Fruit fly (Drosophila melanogaster) whole organism, embryonic: Measurements from ENCODE around the gene RpL13.

ENCODE experiments used
- CG12071 ChIP-seq: fragments of 200-800 bp; sonication (Bioruptor generic); optimal IDR thresholded peaks from 3 replicates; lab custom pipeline; 2018; ENCODE audit warnings: missing biosample characterization, mild to moderate bottlenecking, missing genetic modification characterization
- CG12104 ChIP-seq: fragments of 200-800 bp; sonication (Bioruptor generic); optimal IDR thresholded peaks from 3 replicates; lab custom pipeline; 2016; ENCODE audit warnings: missing biosample characterization, missing genetic modification characterization
- CG12155 ChIP-seq: fragments of 200-800 bp; sonication (Bioruptor generic); optimal IDR thresholded peaks from 3 replicates; lab custom pipeline; 2016; ENCODE audit warnings: missing biosample characterization, missing genetic modification characterization
- CG12744 ChIP-seq: fragments of 200-800 bp; sonication (Bioruptor generic); optimal IDR thresholded peaks from 2 replicates; lab custom pipeline; 2016; ENCODE audit warnings: missing biosample characterization, missing genetic modification characterization
- CG12942 ChIP-seq: fragments of 200-800 bp; sonication (Bioruptor generic); optimal IDR thresholded peaks from 3 replicates; lab custom pipeline; 2016; ENCODE audit warnings: missing biosample characterization, missing genetic modification characterization
- CG13287 ChIP-seq: fragments of 200-800 bp; sonication (Bioruptor generic); IDR thresholded peaks from 2 replicates; pipeline ENCODE4 v1.3.6; 2022; ENCODE audit warnings: missing biosample characterization, missing genetic modification characterization; ENCODE audit not compliant: partially characterized antibody
- CG14441 ChIP-seq: fragments of 200-800 bp; sonication (Bioruptor generic); IDR thresholded peaks from 2 replicates; pipeline ENCODE4 v1.3.6; 2022; ENCODE audit warnings: missing biosample characterization, missing genetic modification characterization
- CG15479 ChIP-seq: fragments of 200-800 bp; sonication (Bioruptor generic); optimal IDR thresholded peaks from 3 replicates; lab custom pipeline; 2019; ENCODE audit warnings: missing biosample characterization, mild to moderate bottlenecking, missing genetic modification characterization, moderate library complexity
- CG18764 ChIP-seq: fragments of 200-800 bp; sonication (Bioruptor generic); optimal IDR thresholded peaks from 3 replicates; lab custom pipeline; 2016; ENCODE audit warnings: missing biosample characterization, missing genetic modification characterization
- CG2202 ChIP-seq: fragments of 200-800 bp; sonication (Bioruptor generic); optimal IDR thresholded peaks from 2 replicates; lab custom pipeline; 2018; ENCODE audit warnings: missing biosample characterization, mild to moderate bottlenecking, missing genetic modification characterization
- CG2678 ChIP-seq: fragments of 200-800 bp; sonication (Bioruptor generic); optimal IDR thresholded peaks from 3 replicates; lab custom pipeline; 2019; ENCODE audit warnings: missing biosample characterization, mild to moderate bottlenecking, missing genetic modification characterization, moderate library complexity
- CG34422 ChIP-seq: fragments of 200-800 bp; sonication (Bioruptor generic); IDR thresholded peaks from 3 replicates; pipeline ENCODE4 v1.3.6; 2022; ENCODE audit warnings: missing biosample characterization, missing genetic modification characterization
- CG4282 ChIP-seq: fragments of 200-800 bp; sonication (Bioruptor generic); optimal IDR thresholded peaks from 2 replicates; lab custom pipeline; 2016; ENCODE audit warnings: missing biosample characterization, missing genetic modification characterization
- CG5953 ChIP-seq: fragments of 200-800 bp; sonication (Bioruptor generic); IDR thresholded peaks from 2 replicates; pipeline ENCODE4 v1.3.6; 2022; ENCODE audit warnings: missing biosample characterization, missing genetic modification characterization
- CG6175 ChIP-seq: fragments of 200-800 bp; sonication (Bioruptor generic); IDR thresholded peaks from 3 replicates; pipeline ENCODE4 v1.3.6; 2022; ENCODE audit warnings: missing biosample characterization, missing genetic modification characterization
- CG9797 ChIP-seq: fragments of 200-800 bp; sonication (Bioruptor generic); optimal IDR thresholded peaks from 3 replicates; lab custom pipeline; 2018; ENCODE audit warnings: missing biosample characterization, mild to moderate bottlenecking, missing genetic modification characterization
- CG9817 ChIP-seq: fragments of 200-800 bp; sonication (Bioruptor generic); optimal IDR thresholded peaks from 2 replicates; lab custom pipeline; 2018; ENCODE audit warnings: missing biosample characterization, mild to moderate bottlenecking, missing genetic modification characterization, moderate library complexity
- CG9932 ChIP-seq: fragments of 200-800 bp; sonication (Bioruptor generic); IDR thresholded peaks from 2 replicates; pipeline ENCODE4 v1.3.6; 2022; ENCODE audit warnings: missing biosample characterization, missing genetic modification characterization
- CTCF ChIP-seq: fragments of 200-800 bp; sonication (Bioruptor generic); optimal IDR thresholded peaks from 2 replicates; lab custom pipeline; 2017; ENCODE audit warnings: missing biosample characterization, mild to moderate bottlenecking, missing genetic modification characterization, moderate library complexity
- Dbx ChIP-seq: fragments of 200-800 bp; sonication (Bioruptor generic); IDR thresholded peaks from 3 replicates; pipeline ENCODE4 v1.3.6; 2022; ENCODE audit warnings: missing biosample characterization, missing genetic modification characterization
- Dip2 ChIP-seq: fragments of 200-800 bp; sonication (Bioruptor generic); IDR thresholded peaks from 2 replicates; pipeline ENCODE4 v1.3.6; 2022; ENCODE audit warnings: missing biosample characterization, missing genetic modification characterization
- Ets97D ChIP-seq: fragments of 200-800 bp; sonication (Bioruptor generic); optimal IDR thresholded peaks from 3 replicates; lab custom pipeline; 2016; ENCODE audit warnings: missing biosample characterization, missing genetic modification characterization
- Hey ChIP-seq: fragments of 200-800 bp; sonication (Bioruptor generic); optimal IDR thresholded peaks from 3 replicates; lab custom pipeline; 2018; ENCODE audit warnings: missing biosample characterization, mild to moderate bottlenecking, missing genetic modification characterization
- NC2α ChIP-seq: fragments of 200-800 bp; sonication (Bioruptor generic); optimal IDR thresholded peaks from 2 replicates; lab custom pipeline; 2016; ENCODE audit warnings: missing biosample characterization, missing genetic modification characterization
- Poxn ChIP-seq: fragments of 200-800 bp; sonication (Bioruptor generic); IDR thresholded peaks from 2 replicates; pipeline ENCODE4 v1.3.6; 2022; ENCODE audit warnings: missing biosample characterization, missing genetic modification characterization
- Scr ChIP-seq: fragments of 200-800 bp; sonication (Bioruptor generic); IDR thresholded peaks from 2 replicates; pipeline ENCODE4 v1.3.6; 2022; ENCODE audit warnings: missing biosample characterization, missing genetic modification characterization; ENCODE audit not compliant: partially characterized antibody
- ash1 ChIP-seq: fragments of 200-800 bp; sonication (Bioruptor generic); optimal IDR thresholded peaks from 2 replicates; lab custom pipeline; 2018; ENCODE audit warnings: missing biosample characterization, mild to moderate bottlenecking, missing genetic modification characterization
- corto ChIP-seq: fragments of 200-800 bp; sonication (Bioruptor generic); optimal IDR thresholded peaks from 2 replicates; lab custom pipeline; 2016; ENCODE audit warnings: missing biosample characterization, mild to moderate bottlenecking, missing genetic modification characterization, moderate library complexity
- crol ChIP-seq: fragments of 200-800 bp; sonication (Bioruptor generic); IDR thresholded peaks from 2 replicates; pipeline ENCODE4 v1.3.6; 2022; ENCODE audit warnings: missing biosample characterization, missing genetic modification characterization
- dati ChIP-seq: fragments of 200-800 bp; sonication (Bioruptor generic); IDR thresholded peaks from 2 replicates; pipeline ENCODE4 v1.3.6; 2022; ENCODE audit warnings: missing biosample characterization, missing genetic modification characterization
- disco-r ChIP-seq: fragments of 200-800 bp; sonication (Bioruptor generic); optimal IDR thresholded peaks from 2 replicates; lab custom pipeline; 2016; ENCODE audit warnings: missing biosample characterization, missing genetic modification characterization
- en ChIP-seq: fragments of 200-800 bp; sonication (Bioruptor generic); optimal IDR thresholded peaks from 2 replicates; lab custom pipeline; 2016; ENCODE audit warnings: missing biosample characterization, missing genetic modification characterization
- ewg ChIP-seq: fragments of 200-800 bp; sonication (Bioruptor generic); optimal IDR thresholded peaks from 3 replicates; lab custom pipeline; 2017; ENCODE audit warnings: mild to moderate bottlenecking, missing biosample characterization, missing genetic modification reagents, missing genetic modification characterization
- grn ChIP-seq: fragments of 200-800 bp; sonication (Bioruptor generic); optimal IDR thresholded peaks from 3 replicates; lab custom pipeline; 2017; ENCODE audit warnings: missing biosample characterization, missing genetic modification characterization
- gsb-n ChIP-seq: fragments of 200-800 bp; sonication (Bioruptor generic); optimal IDR thresholded peaks from 3 replicates; lab custom pipeline; 2018; ENCODE audit warnings: missing biosample characterization, mild to moderate bottlenecking, missing genetic modification characterization
- h ChIP-seq: fragments of >200 bp; optimal IDR thresholded peaks from 2 replicates; lab custom pipeline; 2017
- jumu ChIP-seq: fragments of 200-800 bp; sonication (Bioruptor generic); optimal IDR thresholded peaks from 3 replicates; lab custom pipeline; 2016; ENCODE audit warnings: missing biosample characterization, missing genetic modification characterization
- lab ChIP-seq: fragments of 200-800 bp; sonication (Bioruptor generic); optimal IDR thresholded peaks from 3 replicates; lab custom pipeline; 2017; ENCODE audit warnings: missing biosample characterization, missing genetic modification characterization, mild to moderate bottlenecking, moderate library complexity, missing genetic modification reagents
- lilli ChIP-seq: fragments of 200-800 bp; sonication (Bioruptor generic); optimal IDR thresholded peaks from 3 replicates; lab custom pipeline; 2016; ENCODE audit warnings: missing biosample characterization, missing genetic modification characterization
- nerfin-1 ChIP-seq: fragments of 200-800 bp; sonication (Bioruptor generic); optimal IDR thresholded peaks from 3 replicates; lab custom pipeline; 2019; ENCODE audit warnings: missing biosample characterization, mild to moderate bottlenecking, missing genetic modification characterization, moderate library complexity
- nerfin-2 ChIP-seq: fragments of 200-800 bp; sonication (Bioruptor generic); IDR thresholded peaks from 2 replicates; pipeline ENCODE4 v1.3.6; 2022; ENCODE audit warnings: missing biosample characterization, missing genetic modification characterization; ENCODE audit not compliant: partially characterized antibody
- p53 ChIP-seq: fragments of 200-800 bp; sonication (Bioruptor generic); optimal IDR thresholded peaks from 2 replicates; lab custom pipeline; 2016; ENCODE audit warnings: missing biosample characterization, missing genetic modification characterization
- prd ChIP-seq, 3 experiments: fragments of >200 bp in 2 of 3; fragments of 200-800 bp in 1 of 3; sonication (Bioruptor generic) in 1 of 3; optimal IDR thresholded peaks in 2 of 3; IDR thresholded peaks in 1 of 3; 2 replicates in 2 of 3; 3 replicates in 1 of 3; pipeline versions ENCODE4 v1.3.6 to Lab custom; 2017 to 2022; ENCODE audit warnings: missing biosample characterization in 1 of 3, missing genetic modification characterization in 1 of 3
- sim ChIP-seq: fragments of 200-800 bp; sonication (Bioruptor generic); IDR thresholded peaks from 2 replicates; pipeline ENCODE4 v1.3.6; 2022; ENCODE audit warnings: missing biosample characterization, missing genetic modification characterization
- sqz ChIP-seq: fragments of 200-800 bp; sonication (Bioruptor generic); optimal IDR thresholded peaks from 3 replicates; lab custom pipeline; 2018; ENCODE audit warnings: missing biosample characterization, mild to moderate bottlenecking, missing genetic modification characterization
- ttk ChIP-seq: fragments of 200-800 bp; sonication (Bioruptor generic); IDR thresholded peaks from 2 replicates; pipeline ENCODE4 v2.1.2; 2022; ENCODE audit warnings: missing biosample characterization, missing genetic modification characterization
- tup ChIP-seq: fragments of 200-800 bp; sonication (Bioruptor generic); optimal IDR thresholded peaks from 2 replicates; lab custom pipeline; 2016; ENCODE audit warnings: missing biosample characterization, mild to moderate bottlenecking, missing genetic modification characterization, moderate library complexity
- wor ChIP-seq: fragments of 200-800 bp; sonication (Bioruptor generic); IDR thresholded peaks from 2 replicates; pipeline ENCODE4 v1.3.6; 2022; ENCODE audit warnings: missing biosample characterization, missing genetic modification characterization
- zen2 ChIP-seq: fragments of 200-800 bp; sonication (Bioruptor generic); IDR thresholded peaks from 3 replicates; pipeline ENCODE4 v1.3.6; 2022; ENCODE audit warnings: missing biosample characterization, missing genetic modification characterization; ENCODE audit not compliant: partially characterized antibody
- zf30C ChIP-seq: fragments of 200-800 bp; sonication (Bioruptor generic); optimal IDR thresholded peaks from 3 replicates; lab custom pipeline; 2018; ENCODE audit warnings: missing biosample characterization, mild to moderate bottlenecking, missing genetic modification characterization
- zfh2 ChIP-seq: fragments of 200-800 bp; sonication (Bioruptor generic); optimal IDR thresholded peaks from 2 replicates; lab custom pipeline; 2016; ENCODE audit warnings: missing biosample characterization, missing genetic modification characterization

RpL13 gene

dm6 chr2L:9954119-9954518, 13.0 kb upstream of the RpL13 start, which contains the start of the genes CG13126 and CG4709 (continued):
- TF ChIP-seq Dip2 (GFP tag; lab: Robert Waterston, UW) (no peak), CG9817 (tag; lab: Kevin White, UChicago) (peak; percentile 84), ewg (GFP tag; lab: Kevin White, UChicago) (peak; percentile 74), CG34422 (GFP tag; lab: Robert Waterston, UW) (peak; percentile 93), zf30C (GFP tag; lab: Kevin White, UChicago) (no peak), Dbx (GFP tag; lab: Robert Waterston, UW) (peak; percentile 87; the same call in 2 of the 3 replicates), prd (optimal IDR thresholded peaks at IDR 0.05; lab: Kevin White, UChicago) (no peak), prd (GFP tag; IDR thresholded peaks at IDR 0.05; lab: Robert Waterston, UW) (peak; percentile 92), NC2α (GFP tag; lab: Kevin White, UChicago) (no peak), disco-r (no peak), sqz (GFP tag; lab: Kevin White, UChicago) (peak; percentile 84), CG5953 (GFP tag; lab: Robert Waterston, UW) (peak; percentile 53), nerfin-1 (peak; percentile 92), Hey (tag; lab: Kevin White, UChicago) (no peak), CG2678 (tag; lab: Kevin White, UChicago) (peak; percentile 96), CG9797 (GFP tag; lab: Kevin White, UChicago) (peak; percentile 43), CG15479 (GFP tag; lab: Kevin White, UChicago) (no peak), corto (GFP tag; lab: Kevin White, UChicago) (peak; percentile 82), Ets97D (GFP tag; lab: Kevin White, UChicago) (peak; percentile 61), CG14441 (GFP tag; lab: Robert Waterston, UW) (peak; percentile 86), CG2202 (tag; lab: Kevin White, UChicago) (peak; percentile 85), CG12104 (peak; percentile 91), CG4282 (GFP tag; lab: Kevin White, UChicago) (no peak), CG12942 (peak; percentile 87), Scr (GFP tag; lab: Robert Waterston, UW) (no peak), CG12071 (GFP tag; lab: Kevin White, UChicago) (peak; percentile 29), CG6175 (GFP tag; lab: Robert Waterston, UW) (peak; percentile 45; the same call in 1 of the 3 replicates), lilli (peak; percentile 81), nerfin-2 (no peak), dati (peak; percentile 10; the same call in 1 of the 2 replicates), crol (GFP tag; lab: Robert Waterston, UW) (no peak), ttk (peak; percentile 89), h (lab: Kevin White, UChicago) (no peak), ash1 (GFP tag; lab: Kevin White, UChicago) (no peak), CG12744 (GFP tag; lab: Kevin White, UChicago) (no peak), CTCF (GFP tag; lab: Kevin White, UChicago) (peak; percentile 61), jumu (GFP tag; lab: Kevin White, UChicago) (no peak), CG18764 (GFP tag; lab: Kevin White, UChicago) (peak; percentile 86), grn (GFP tag; lab: Kevin White, UChicago) (peak; percentile 37), CG12155 (GFP tag; lab: Kevin White, UChicago) (peak; percentile 86), lab (GFP tag; lab: Kevin White, UChicago) (peak; percentile 95), wor (GFP tag; lab: Robert Waterston, UW) (peak; percentile 64), CG9932 (GFP tag; lab: Robert Waterston, UW) (peak; percentile 90), zen2 (GFP tag; lab: Robert Waterston, UW) (no peak), tup (GFP tag; lab: Kevin White, UChicago) (peak; percentile 56), p53 (no peak), gsb-n (tag; lab: Kevin White, UChicago) (peak; percentile 93), zfh2 (peak; percentile 49), sim (GFP tag; lab: Robert Waterston, UW) (peak; percentile 81; the same call in 1 of the 2 replicates), en (peak; percentile 24), CG13287 (no peak; the same call in 1 of the 2 replicates), Poxn (GFP tag; lab: Robert Waterston, UW) (no peak; the same call in 1 of the 2 replicates)
